Fruit fly (Drosophila melanogaster): ENCODE data around the gene raskol.
A peak's percentile ranks its signal among the peaks of the same experiment; 100 is the strongest.

The raskol gene

DNA sequence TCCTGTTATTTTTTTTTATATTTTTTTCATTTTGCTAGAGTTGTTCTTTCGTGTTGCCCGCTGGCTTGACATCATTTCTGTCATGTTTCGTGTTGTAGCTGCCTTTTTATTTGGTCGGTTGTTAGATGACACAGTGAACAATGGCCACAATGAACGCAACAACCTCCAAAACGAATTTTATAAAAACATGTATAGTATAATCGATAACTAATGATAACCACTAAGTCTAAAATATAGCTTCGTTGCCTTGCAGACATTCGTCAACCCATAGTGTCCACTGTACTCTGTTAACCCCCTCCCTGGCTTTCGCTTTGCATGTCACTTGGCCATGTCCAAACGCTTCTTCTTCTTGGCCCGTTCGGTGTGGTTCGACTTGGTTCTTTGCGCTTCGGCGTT, 3.8 kb downstream of the raskol start (continued):
- TF ChIP-seq BtbVII (GFP tag; optimal IDR thresholded peaks at IDR 0.05) (no peak), CG18011 (GFP tag; optimal IDR thresholded peaks at IDR 0.05) (no peak), pzg (GFP tag; optimal IDR thresholded peaks at IDR 0.05) (no peak), CG18599 (GFP tag; optimal IDR thresholded peaks at IDR 0.05) (peak; percentile 76), CG9727 (GFP tag; optimal IDR thresholded peaks at IDR 0.05) (peak; percentile 18), CHES-1-like (GFP tag; optimal IDR thresholded peaks at IDR 0.05) (peak; percentile 58), CG2875 (GFP tag; optimal IDR thresholded peaks at IDR 0.05) (peak; percentile 54), kay (GFP tag; optimal IDR thresholded peaks at IDR 0.05) (no peak), ham (GFP tag; IDR thresholded peaks at IDR 0.05) (no peak), CG17568 (GFP tag; optimal IDR thresholded peaks at IDR 0.05) (no peak), cato (GFP tag; optimal IDR thresholded peaks at IDR 0.05; ENCODE audit: borderline replicate concordance) (peak; percentile 16), pum (GFP tag; optimal IDR thresholded peaks at IDR 0.05) (peak; percentile 73), CG10321 (GFP tag; IDR thresholded peaks at IDR 0.05) (no peak), Fer3 (tag; optimal IDR thresholded peaks at IDR 0.05) (peak; percentile 68), run (tag; optimal IDR thresholded peaks at IDR 0.05) (peak; percentile 22), CG30431 (GFP tag; optimal IDR thresholded peaks at IDR 0.05) (no peak), pfk (GFP tag; optimal IDR thresholded peaks at IDR 0.05) (no peak), crol (GFP tag; IDR thresholded peaks at IDR 0.05) (peak; percentile 47), CG17829 (tag; optimal IDR thresholded peaks at IDR 0.05) (peak; percentile 46), peb (GFP tag; IDR thresholded peaks at IDR 0.05) (peak; percentile 74), CG31388 (GFP tag; optimal IDR thresholded peaks at IDR 0.05) (peak; percentile 40), Mrtf (GFP tag; IDR thresholded peaks at IDR 0.05) (peak; percentile 74), Sin3A (optimal IDR thresholded peaks at IDR 0.05) (no peak), CG10366 (GFP tag; IDR thresholded peaks at IDR 0.05) (peak; percentile 80), CG15696 (tag; optimal IDR thresholded peaks at IDR 0.05) (no peak), tll (GFP tag; optimal IDR thresholded peaks at IDR 0.05) (no peak), pb (GFP tag; optimal IDR thresholded peaks at IDR 0.05) (peak; percentile 42), Sry-δ (GFP tag; optimal IDR thresholded peaks at IDR 0.05) (peak; percentile 44), CG6689 (GFP tag; IDR thresholded peaks at IDR 0.05) (peak; percentile 68; the same call in 1 of the 2 replicates), tgo (GFP tag; IDR thresholded peaks at IDR 0.05) (peak; percentile 73), caup (GFP tag; optimal IDR thresholded peaks at IDR 0.05; ENCODE audit: severe bottlenecking) (peak; percentile 50), danr (GFP tag; IDR thresholded peaks at IDR 0.05) (peak; percentile 32), Scr (GFP tag; IDR thresholded peaks at IDR 0.05; ENCODE audit: partially characterized antibody) (no peak), CkIIα-i1 (GFP tag; IDR thresholded peaks at IDR 0.05) (peak; percentile 35; the same call in 1 of the 2 replicates), Gsc (GFP tag; IDR thresholded peaks at IDR 0.05) (no peak), CG11696 (GFP tag; IDR thresholded peaks at IDR 0.05) (peak; percentile 61), ranshi (GFP tag; IDR thresholded peaks at IDR 0.05) (peak; percentile 83), Meics (GFP tag; optimal IDR thresholded peaks at IDR 0.05) (peak; percentile 28), CG4730 (GFP tag; IDR thresholded peaks at IDR 0.05) (peak; percentile 75), sc (optimal IDR thresholded peaks at IDR 0.05) (no peak), sc (GFP tag; optimal IDR thresholded peaks at IDR 0.05) (peak; percentile 31), aop (GFP tag; IDR thresholded peaks at IDR 0.05) (peak; percentile 54), CG9437 (GFP tag; optimal IDR thresholded peaks at IDR 0.05) (peak; percentile 52), sug (tag; optimal IDR thresholded peaks at IDR 0.05) (peak; percentile 19), Optix (GFP tag; IDR thresholded peaks at IDR 0.05) (peak; percentile 81), HmgZ (tag; optimal IDR thresholded peaks at IDR 0.05) (peak; percentile 43), Sox100B (GFP tag; optimal IDR thresholded peaks at IDR 0.05) (peak; percentile 28), cas (GFP tag; IDR thresholded peaks at IDR 0.05) (no peak), CG33213 (GFP tag; optimal IDR thresholded peaks at IDR 0.05) (peak; percentile 69), CG11247 (GFP tag; IDR thresholded peaks at IDR 0.05) (peak; percentile 76), CG13287 (GFP tag; IDR thresholded peaks at IDR 0.05; ENCODE audit: partially characterized antibody) (no peak), CG2202 (tag; optimal IDR thresholded peaks at IDR 0.05) (no peak)
